Worm (Caenorhabditis elegans) whole organism, L3 larva: ENCODE measurements around the gene mix-1.
A peak's percentile ranks its signal among the peaks of the same experiment; 100 is the strongest.

Experiments used
- R02D3.7 ChIP-seq: fragments of 150-350 bp; optimal IDR thresholded peaks from 2 replicates; lab custom pipeline; 2014; ENCODE audit warnings: missing biosample characterization, missing genetic modification characterization
- ZK546.5 ChIP-seq: sonication (generic microtip); optimal IDR thresholded peaks from 2 replicates; lab custom pipeline; 2017; ENCODE audit warnings: missing biosample characterization, missing genetic modification characterization
- aly-2 ChIP-seq: fragments of 150-350 bp; optimal IDR thresholded peaks from 2 replicates; lab custom pipeline; 2014; ENCODE audit warnings: missing biosample characterization, missing genetic modification characterization
- ceh-16 ChIP-seq: sonication (generic microtip); optimal IDR thresholded peaks from 2 replicates; lab custom pipeline; 2017; ENCODE audit warnings: missing biosample characterization, missing genetic modification characterization
- ceh-28 ChIP-seq: fragments of 150-350 bp; optimal IDR thresholded peaks from 2 replicates; lab custom pipeline; 2014; ENCODE audit warnings: missing biosample characterization, missing genetic modification reagents, missing genetic modification characterization
- ceh-82 ChIP-seq: fragments of 150-350 bp; optimal IDR thresholded peaks from 2 replicates; lab custom pipeline; 2014; ENCODE audit warnings: missing biosample characterization, missing genetic modification characterization
- daf-12 ChIP-seq: fragments of 150-350 bp; optimal IDR thresholded peaks from 2 replicates; lab custom pipeline; 2014; ENCODE audit warnings: missing biosample characterization, missing genetic modification reagents, missing genetic modification characterization
- egl-27 ChIP-seq: sonication (generic microtip); optimal IDR thresholded peaks from 4 replicates; lab custom pipeline; 2017; ENCODE audit warnings: missing biosample characterization, missing genetic modification reagents, missing genetic modification characterization
- egl-5 ChIP-seq: fragments of 150-350 bp; optimal IDR thresholded peaks from 2 replicates; lab custom pipeline; 2017; ENCODE audit warnings: missing biosample characterization, missing genetic modification reagents, missing genetic modification characterization, inconsistent platforms
- elt-1 ChIP-seq: fragments of 150-350 bp; optimal IDR thresholded peaks from 2 replicates; lab custom pipeline; 2014; ENCODE audit warnings: missing biosample characterization, missing genetic modification characterization
- elt-2 ChIP-seq: sonication (generic microtip); optimal IDR thresholded peaks from 2 replicates; lab custom pipeline; 2016; ENCODE audit warnings: missing genetic modification reagents, mild to moderate bottlenecking, missing genetic modification characterization, missing compliant biosample characterization
- elt-3 ChIP-seq, 3 experiments: fragments of 150-350 bp in 1 of 3; sonication (generic microtip) in 2 of 3; optimal IDR thresholded peaks; 2 replicates in 2 of 3; 4 replicates in 1 of 3; lab custom pipeline; 2014 to 2017; ENCODE audit warnings: missing biosample characterization in 3 of 3, missing genetic modification characterization in 3 of 3
- fkh-2 ChIP-seq: fragments of 150-350 bp; optimal IDR thresholded peaks from 2 replicates; lab custom pipeline; 2014; ENCODE audit warnings: missing biosample characterization, missing genetic modification reagents, missing genetic modification characterization
- fos-1 ChIP-seq: fragments of 150-350 bp; optimal IDR thresholded peaks from 2 replicates; lab custom pipeline; 2014; ENCODE audit warnings: missing biosample characterization, missing genetic modification characterization
- hmg-11 ChIP-seq: sonication (generic microtip); optimal IDR thresholded peaks from 2 replicates; lab custom pipeline; 2016; ENCODE audit warnings: missing genetic modification characterization, missing compliant biosample characterization
- jun-1 ChIP-seq: fragments of 150-350 bp; optimal IDR thresholded peaks from 2 replicates; lab custom pipeline; 2014; ENCODE audit warnings: missing biosample characterization, missing genetic modification reagents, missing genetic modification characterization
- lin-15B ChIP-seq: fragments of 150-350 bp; optimal IDR thresholded peaks from 2 replicates; lab custom pipeline; 2014; ENCODE audit warnings: missing biosample characterization, missing genetic modification characterization
- lin-39 ChIP-seq: fragments of 150-350 bp; optimal IDR thresholded peaks from 2 replicates; lab custom pipeline; 2018; ENCODE audit warnings: missing biosample characterization, missing genetic modification reagents, missing genetic modification characterization
- lsy-12 ChIP-seq: sonication (generic microtip); optimal IDR thresholded peaks from 2 replicates; lab custom pipeline; 2016; ENCODE audit warnings: mild to moderate bottlenecking, missing genetic modification characterization, missing compliant biosample characterization
- mdl-1 ChIP-seq: fragments of 150-350 bp; optimal IDR thresholded peaks from 2 replicates; lab custom pipeline; 2014; ENCODE audit warnings: missing biosample characterization, missing genetic modification characterization
- nfya-1 ChIP-seq: sonication (generic microtip); optimal IDR thresholded peaks from 2 replicates; lab custom pipeline; 2017; ENCODE audit warnings: missing genetic modification characterization, mild to moderate bottlenecking, missing compliant biosample characterization, antibody characterized with exemption, moderate library complexity; ENCODE audit not compliant: insufficient read depth
- nhr-11 ChIP-seq: fragments of 150-350 bp; optimal IDR thresholded peaks from 2 replicates; lab custom pipeline; 2014; ENCODE audit warnings: missing biosample characterization, missing genetic modification characterization
- nhr-23 ChIP-seq: fragments of 150-350 bp; optimal IDR thresholded peaks from 2 replicates; lab custom pipeline; 2014; ENCODE audit warnings: missing biosample characterization, missing genetic modification reagents, missing genetic modification characterization
- nhr-237 ChIP-seq: fragments of 150-350 bp; optimal IDR thresholded peaks from 2 replicates; lab custom pipeline; 2014; ENCODE audit warnings: missing biosample characterization, missing genetic modification characterization
- nhr-25 ChIP-seq: sonication (generic microtip); optimal IDR thresholded peaks from 2 replicates; lab custom pipeline; 2017; ENCODE audit warnings: missing biosample characterization, missing genetic modification characterization
- nhr-28 ChIP-seq: fragments of 150-350 bp; optimal IDR thresholded peaks from 2 replicates; lab custom pipeline; 2014; ENCODE audit warnings: missing biosample characterization, missing genetic modification characterization
- nhr-43 ChIP-seq: sonication (generic microtip); optimal IDR thresholded peaks from 2 replicates; lab custom pipeline; 2016; ENCODE audit warnings: mild to moderate bottlenecking, missing genetic modification characterization, missing compliant biosample characterization; ENCODE audit not compliant: poor library complexity, severe bottlenecking
- nhr-76 ChIP-seq: fragments of 150-350 bp; sonication (generic microtip); optimal IDR thresholded peaks from 5 replicates; lab custom pipeline; 2014; ENCODE audit warnings: missing biosample characterization, missing genetic modification characterization
- nhr-77 ChIP-seq: fragments of 150-350 bp; optimal IDR thresholded peaks from 2 replicates; lab custom pipeline; 2014; ENCODE audit warnings: missing biosample characterization, missing genetic modification characterization
- pha-4 ChIP-seq: fragments of 150-350 bp; optimal IDR thresholded peaks from 2 replicates; lab custom pipeline; 2014; ENCODE audit warnings: missing biosample characterization, missing genetic modification reagents, missing genetic modification characterization
- pqm-1 ChIP-seq: fragments of 150-350 bp; optimal IDR thresholded peaks from 2 replicates; lab custom pipeline; 2017; ENCODE audit warnings: missing biosample characterization, missing genetic modification characterization, inconsistent platforms
- skn-1 ChIP-seq: fragments of 150-350 bp; optimal IDR thresholded peaks from 2 replicates; lab custom pipeline; 2014; ENCODE audit warnings: missing biosample characterization, missing genetic modification characterization
- snpc-4 ChIP-seq: fragments of 150-350 bp; optimal IDR thresholded peaks from 2 replicates; lab custom pipeline; 2014; ENCODE audit warnings: missing biosample characterization, missing genetic modification characterization
- tbx-2 ChIP-seq: sonication (generic microtip); optimal IDR thresholded peaks from 2 replicates; lab custom pipeline; 2016; ENCODE audit warnings: mild to moderate bottlenecking, missing genetic modification characterization, missing compliant biosample characterization
- unc-39 ChIP-seq: sonication (generic microtip); optimal IDR thresholded peaks from 4 replicates; lab custom pipeline; 2017; ENCODE audit warnings: missing biosample characterization, missing genetic modification characterization
- unc-62 ChIP-seq: fragments of 150-350 bp; sonication (generic microtip); optimal IDR thresholded peaks from 4 replicates; lab custom pipeline; 2014; ENCODE audit warnings: missing biosample characterization, missing genetic modification reagents, missing genetic modification characterization
- zag-1 ChIP-seq: fragments of 150-350 bp; optimal IDR thresholded peaks from 2 replicates; lab custom pipeline; 2014; ENCODE audit warnings: missing biosample characterization, missing genetic modification characterization
- ztf-11 ChIP-seq: fragments of 150-350 bp; optimal IDR thresholded peaks from 2 replicates; lab custom pipeline; 2014; ENCODE audit warnings: missing biosample characterization, missing genetic modification characterization
- ztf-4 ChIP-seq: fragments of 150-350 bp; optimal IDR thresholded peaks from 2 replicates; lab custom pipeline; 2014; ENCODE audit warnings: missing biosample characterization, missing genetic modification characterization

mix-1 gene

ce11 chrII:10861723-10862486, 37.9 kb downstream of the mix-1 start:
- TF ChIP-seq egl-27 (tag; lab: Kevin White, UChicago) = no peak
- no peak for TF ChIP-seq fos-1 (tag; lab: Kevin White, UChicago)
- TF ChIP-seq aly-2 (tag; lab: Kevin White, UChicago) = no peak
- no peak for TF ChIP-seq ZK546.5
- TF ChIP-seq skn-1 (tag; lab: Kevin White, UChicago) = no peak
- TF ChIP-seq lin-39 = peak; percentile 28
- TF ChIP-seq egl-5 (tag; lab: Kevin White, UChicago) = no peak
- TF ChIP-seq hmg-11 (tag; lab: Kevin White, UChicago) = no peak
- no peak for TF ChIP-seq lsy-12 (tag; lab: Kevin White, UChicago)
- no peak for TF ChIP-seq tbx-2 (tag; lab: Kevin White, UChicago)
- peak; percentile 23 for TF ChIP-seq pqm-1 (tag; lab: Kevin White, UChicago)
- peak; percentile 3 for TF ChIP-seq nfya-1 (tag; lab: Kevin White, UChicago)
- peak; percentile 78 for TF ChIP-seq elt-1 (tag; lab: Kevin White, UChicago)
- TF ChIP-seq nhr-25 (tag; lab: Kevin White, UChicago) = peak; percentile 80
- no peak for TF ChIP-seq ztf-4 (tag; lab: Kevin White, UChicago)
- peak; percentile 85 for TF ChIP-seq elt-2 (tag; lab: Kevin White, UChicago)
- TF ChIP-seq nhr-28 (tag; lab: Kevin White, UChicago) = no peak
- no peak for TF ChIP-seq zag-1 (tag; lab: Kevin White, UChicago)
- TF ChIP-seq jun-1 (tag; lab: Kevin White, UChicago) = no peak
- peak; percentile 1 for TF ChIP-seq nhr-23
- no peak for TF ChIP-seq nhr-77 (tag; lab: Kevin White, UChicago)
- TF ChIP-seq nhr-43 = peak; percentile 32

ce11 chrII:10862749-10863656, 39.0 kb downstream of the mix-1 start:
- TF ChIP-seq nhr-23 = no peak
- peak; percentile 58 for TF ChIP-seq hmg-11 (tag; lab: Kevin White, UChicago)
- peak; percentile 55 for TF ChIP-seq nhr-25 (tag; lab: Kevin White, UChicago)

- no peak for TF ChIP-seq aly-2 (tag; lab: Kevin White, UChicago)
- TF ChIP-seq nhr-11 (tag; lab: Kevin White, UChicago) = no peak
- no peak for TF ChIP-seq zag-1 (tag; lab: Kevin White, UChicago)
- no peak for TF ChIP-seq unc-62
- no peak for TF ChIP-seq ceh-16
- peak; percentile 55 for TF ChIP-seq elt-2 (tag; lab: Kevin White, UChicago)
- TF ChIP-seq pqm-1 (tag; lab: Kevin White, UChicago) = peak; percentile 64
- TF ChIP-seq R02D3.7 (tag; lab: Kevin White, UChicago) = no peak
- TF ChIP-seq ceh-82 = no peak
- no peak for TF ChIP-seq lsy-12 (tag; lab: Kevin White, UChicago)
- no peak for TF ChIP-seq skn-1 (tag; lab: Kevin White, UChicago)
- peak; percentile 35 for TF ChIP-seq hmg-11 (tag; lab: Kevin White, UChicago)
- TF ChIP-seq nhr-25 (tag; lab: Kevin White, UChicago) = no peak
- no peak for TF ChIP-seq ceh-28 (tag; lab: Kevin White, UChicago)
- no peak for TF ChIP-seq nhr-77 (tag; lab: Kevin White, UChicago)
- TF ChIP-seq nfya-1 (tag; lab: Kevin White, UChicago) = peak; percentile 43
- no peak for TF ChIP-seq nhr-76 (tag; lab: Kevin White, UChicago)
- no peak for TF ChIP-seq mdl-1
- no peak for TF ChIP-seq jun-1 (tag; lab: Kevin White, UChicago)
- no peak for TF ChIP-seq egl-27 (tag; lab: Kevin White, UChicago)
- no peak for TF ChIP-seq snpc-4
- TF ChIP-seq tbx-2 (tag; lab: Kevin White, UChicago) = no peak
- TF ChIP-seq ztf-4 (tag; lab: Kevin White, UChicago) = no peak
- TF ChIP-seq pha-4 (tag; lab: Kevin White, UChicago) = peak; percentile 57
- TF ChIP-seq unc-39 = no peak
- no peak for TF ChIP-seq nhr-28 (tag; lab: Kevin White, UChicago)
- TF ChIP-seq fos-1 (tag; lab: Kevin White, UChicago) = no peak
- TF ChIP-seq fkh-2 (tag; lab: Kevin White, UChicago) = no peak
- no peak for TF ChIP-seq nhr-43
- no peak for TF ChIP-seq elt-3 (tag; optimal IDR thresholded peaks at IDR 0.05; lab: Kevin White, UChicago)
- TF ChIP-seq lin-15B (tag; lab: Kevin White, UChicago) = no peak
- no peak for TF ChIP-seq daf-12 (tag; lab: Kevin White, UChicago)
- no peak for TF ChIP-seq ztf-11 (tag; lab: Kevin White, UChicago)
- no peak for TF ChIP-seq nhr-237 (tag; lab: Kevin White, UChicago)
- no peak for TF ChIP-seq egl-5 (tag; lab: Kevin White, UChicago)
- no peak for TF ChIP-seq lin-39
Observed at ce11 chrII:10867219-10867618, 43.2 kb downstream of the mix-1 start.
